Fruit fly (Drosophila melanogaster) whole organism, prepupa: ENCODE data around the gene AsnS.

Experiments used
- Blimp-1 ChIP-seq: fragments of 200-800 bp; sonication (Bioruptor generic); optimal IDR thresholded peaks from 3 replicates; lab custom pipeline; 2017; ENCODE audit warnings: missing biosample characterization, missing genetic modification characterization, mild to moderate bottlenecking, moderate library complexity, missing genetic modification reagents
- CG10631 ChIP-seq: fragments of 200-800 bp; sonication (Bioruptor generic); optimal IDR thresholded peaks from 2 replicates; lab custom pipeline; 2016; ENCODE audit warnings: missing biosample characterization, missing genetic modification characterization
- CG10669 ChIP-seq: fragments of 200-800 bp; sonication (Bioruptor generic); optimal IDR thresholded peaks from 3 replicates; lab custom pipeline; 2018; ENCODE audit warnings: missing biosample characterization, mild to moderate bottlenecking, missing genetic modification characterization, moderate library complexity
- CG11294 ChIP-seq: fragments of 200-800 bp; sonication (Bioruptor generic); IDR thresholded peaks from 2 replicates; pipeline ENCODE4 v1.3.6; 2022; ENCODE audit warnings: missing biosample characterization, missing genetic modification characterization
- CG11762 ChIP-seq: fragments of 200-800 bp; sonication (Bioruptor generic); optimal IDR thresholded peaks from 3 replicates; lab custom pipeline; 2016; ENCODE audit warnings: missing biosample characterization, missing genetic modification characterization; ENCODE audit not compliant: insufficient read depth
- CG1621 ChIP-seq: fragments of 200-800 bp; sonication (Bioruptor generic); optimal IDR thresholded peaks from 3 replicates; lab custom pipeline; 2018; ENCODE audit warnings: missing biosample characterization, mild to moderate bottlenecking, missing genetic modification characterization
- CG16779 ChIP-seq: fragments of 200-800 bp; sonication (Bioruptor generic); optimal IDR thresholded peaks from 3 replicates; lab custom pipeline; 2017; ENCODE audit warnings: missing biosample characterization, mild to moderate bottlenecking, missing genetic modification characterization
- CG3032 ChIP-seq: fragments of 200-800 bp; optimal IDR thresholded peaks from 2 replicates; lab custom pipeline; 2019; ENCODE audit warnings: missing biosample characterization, mild to moderate bottlenecking, missing genetic modification characterization, moderate library complexity
- CG32006 ChIP-seq: fragments of 200-800 bp; sonication (Bioruptor generic); optimal IDR thresholded peaks from 3 replicates; lab custom pipeline; 2017; ENCODE audit warnings: missing biosample characterization, mild to moderate bottlenecking, missing genetic modification characterization
- CG34406 ChIP-seq: fragments of 200-800 bp; sonication (Bioruptor generic); optimal IDR thresholded peaks from 3 replicates; lab custom pipeline; 2016; ENCODE audit warnings: missing biosample characterization, missing genetic modification characterization
- CG3919 ChIP-seq: fragments of 200-800 bp; sonication (Bioruptor generic); optimal IDR thresholded peaks from 3 replicates; lab custom pipeline; 2016; ENCODE audit warnings: missing biosample characterization, missing genetic modification characterization
- CG4318 ChIP-seq: fragments of 200-800 bp; sonication (Bioruptor generic); optimal IDR thresholded peaks from 3 replicates; lab custom pipeline; 2017; ENCODE audit warnings: missing biosample characterization, mild to moderate bottlenecking, missing genetic modification characterization
- CG6276 ChIP-seq: fragments of 200-800 bp; sonication (Bioruptor generic); optimal IDR thresholded peaks from 2 replicates; lab custom pipeline; 2017; ENCODE audit warnings: missing biosample characterization, mild to moderate bottlenecking, missing genetic modification characterization
- CG6792 ChIP-seq: fragments of 200-800 bp; sonication (Bioruptor generic); optimal IDR thresholded peaks from 3 replicates; lab custom pipeline; 2016; ENCODE audit warnings: missing biosample characterization, missing genetic modification characterization
- CG6808 ChIP-seq: fragments of 200-800 bp; sonication (Bioruptor generic); optimal IDR thresholded peaks from 3 replicates; lab custom pipeline; 2017; ENCODE audit warnings: missing biosample characterization, missing genetic modification characterization, mild to moderate bottlenecking, moderate library complexity, missing genetic modification reagents
- CG6854 ChIP-seq: fragments of 200-800 bp; sonication (Bioruptor generic); optimal IDR thresholded peaks from 2 replicates; lab custom pipeline; 2017; ENCODE audit warnings: missing biosample characterization, mild to moderate bottlenecking, missing genetic modification characterization
- CG7368 ChIP-seq: fragments of 200-800 bp; sonication (Bioruptor generic); optimal IDR thresholded peaks from 3 replicates; lab custom pipeline; 2016; ENCODE audit warnings: missing biosample characterization, missing genetic modification characterization
- CG8119 ChIP-seq: fragments of 200-800 bp; sonication (Bioruptor generic); IDR thresholded peaks from 3 replicates; pipeline ENCODE4 v1.3.6; 2022; ENCODE audit warnings: missing biosample characterization, missing genetic modification characterization
- CG8319 ChIP-seq: fragments of 200-800 bp; sonication (Bioruptor generic); optimal IDR thresholded peaks from 3 replicates; lab custom pipeline; 2016; ENCODE audit warnings: missing biosample characterization, missing genetic modification characterization
- CG8632 ChIP-seq: fragments of 200-800 bp; sonication (Bioruptor generic); optimal IDR thresholded peaks from 3 replicates; lab custom pipeline; 2016; ENCODE audit warnings: missing biosample characterization, missing genetic modification characterization
- Eip75B ChIP-seq: fragments of 200-800 bp; sonication (Bioruptor generic); optimal IDR thresholded peaks from 3 replicates; lab custom pipeline; 2016; ENCODE audit warnings: missing biosample characterization, missing genetic modification characterization
- Eip78C ChIP-seq: fragments of 200-800 bp; sonication (Bioruptor generic); peaks from one replicate; lab custom pipeline; 2016; ENCODE audit warnings: missing biosample characterization, missing genetic modification characterization
- Eip93F ChIP-seq: fragments of 200-800 bp; sonication (Bioruptor generic); optimal IDR thresholded peaks from 2 replicates; lab custom pipeline; 2016; ENCODE audit warnings: missing biosample characterization, mild to moderate bottlenecking, missing genetic modification characterization
- Gug ChIP-seq: fragments of 200-800 bp; sonication (Bioruptor generic); IDR thresholded peaks from 2 replicates; pipeline ENCODE4 v1.3.6; 2022; ENCODE audit warnings: missing biosample characterization, missing genetic modification characterization
- Hr38 ChIP-seq: sonication (Bioruptor generic); optimal IDR thresholded peaks from 2 replicates; lab custom pipeline; 2016; ENCODE audit warnings: missing biosample characterization, missing genetic modification characterization
- Hr39 ChIP-seq: fragments of 200-800 bp; sonication (Bioruptor generic); optimal IDR thresholded peaks from 2 replicates; lab custom pipeline; 2016; ENCODE audit warnings: missing biosample characterization, missing genetic modification characterization
- Hr4 ChIP-seq: fragments of 200-800 bp; sonication (Bioruptor generic); optimal IDR thresholded peaks from 3 replicates; lab custom pipeline; 2016; ENCODE audit warnings: missing biosample characterization, missing genetic modification characterization
- Lpt ChIP-seq: fragments of 200-800 bp; sonication (Bioruptor generic); optimal IDR thresholded peaks from 3 replicates; lab custom pipeline; 2016; ENCODE audit warnings: missing biosample characterization, missing genetic modification characterization
- OdsH ChIP-seq: fragments of 200-800 bp; sonication (Bioruptor generic); optimal IDR thresholded peaks from 3 replicates; lab custom pipeline; 2016; ENCODE audit warnings: missing biosample characterization, missing genetic modification characterization
- Smox ChIP-seq: fragments of 200-800 bp; sonication (Bioruptor generic); optimal IDR thresholded peaks from 3 replicates; lab custom pipeline; 2016; ENCODE audit warnings: missing biosample characterization, missing genetic modification characterization
- Sox102F ChIP-seq: fragments of 200-800 bp; sonication (Bioruptor generic); optimal IDR thresholded peaks from 2 replicates; lab custom pipeline; 2016; ENCODE audit warnings: missing biosample characterization, mild to moderate bottlenecking, missing genetic modification characterization
- Sox14 ChIP-seq: fragments of 200-800 bp; sonication (Bioruptor generic); optimal IDR thresholded peaks from 3 replicates; lab custom pipeline; 2016; ENCODE audit warnings: missing biosample characterization, missing genetic modification characterization
- achi ChIP-seq: fragments of 200-800 bp; sonication (Bioruptor generic); optimal IDR thresholded peaks from 3 replicates; lab custom pipeline; 2016; ENCODE audit warnings: missing biosample characterization, missing genetic modification characterization
- acj6 ChIP-seq: fragments of 200-800 bp; sonication (Bioruptor generic); optimal IDR thresholded peaks from 3 replicates; lab custom pipeline; 2016; ENCODE audit warnings: missing biosample characterization, missing genetic modification characterization
- dac ChIP-seq: fragments of 200-800 bp; sonication (Bioruptor generic); optimal IDR thresholded peaks from 2 replicates; lab custom pipeline; 2017; ENCODE audit warnings: missing biosample characterization, mild to moderate bottlenecking, missing genetic modification characterization
- dsx ChIP-seq: fragments of 200-800 bp; optimal IDR thresholded peaks from 3 replicates; lab custom pipeline; 2019; ENCODE audit warnings: missing biosample characterization, mild to moderate bottlenecking, missing genetic modification characterization, moderate library complexity; ENCODE audit not compliant: poor library complexity, severe bottlenecking
- eg ChIP-seq: fragments of 200-800 bp; sonication (Bioruptor generic); IDR thresholded peaks from 3 replicates; pipeline ENCODE4 v1.3.6; 2022; ENCODE audit warnings: missing biosample characterization, missing genetic modification characterization
- esn ChIP-seq: fragments of 200-800 bp; sonication (Bioruptor generic); optimal IDR thresholded peaks from 2 replicates; lab custom pipeline; 2016; ENCODE audit warnings: missing biosample characterization, mild to moderate bottlenecking, missing genetic modification characterization, moderate library complexity
- fd59A ChIP-seq: fragments of 200-800 bp; sonication (Bioruptor generic); optimal IDR thresholded peaks from 2 replicates; lab custom pipeline; 2017; ENCODE audit warnings: missing biosample characterization, mild to moderate bottlenecking, missing genetic modification characterization, missing genetic modification reagents
- fkh ChIP-seq: fragments of 200-800 bp; sonication (Bioruptor generic); optimal IDR thresholded peaks from 3 replicates; lab custom pipeline; 2017; ENCODE audit warnings: missing biosample characterization, mild to moderate bottlenecking, missing genetic modification characterization, moderate library complexity
- lz ChIP-seq: fragments of 200-800 bp; sonication (Bioruptor generic); optimal IDR thresholded peaks from 3 replicates; lab custom pipeline; 2016; ENCODE audit warnings: missing biosample characterization, missing genetic modification characterization
- pdm3 ChIP-seq: fragments of 200-800 bp; sonication (Bioruptor generic); optimal IDR thresholded peaks from 3 replicates; lab custom pipeline; 2016; ENCODE audit warnings: missing biosample characterization, missing genetic modification characterization
- salr ChIP-seq, 2 experiments: fragments of 200-800 bp; sonication (Bioruptor generic); optimal IDR thresholded peaks; 3 replicates each; lab custom pipeline; 2016 to 2018; ENCODE audit warnings: missing biosample characterization in 2 of 2, missing genetic modification characterization in 2 of 2, mild to moderate bottlenecking in 1 of 2
- spab ChIP-seq: fragments of 200-800 bp; sonication (Bioruptor generic); optimal IDR thresholded peaks from 2 replicates; lab custom pipeline; 2017; ENCODE audit warnings: missing biosample characterization, mild to moderate bottlenecking, missing genetic modification characterization, missing genetic modification reagents
- ss ChIP-seq, 2 experiments: fragments of 200-800 bp; sonication (Bioruptor generic); optimal IDR thresholded peaks; 2 replicates in 1 of 2; 3 replicates in 1 of 2; lab custom pipeline; 2017 to 2018; ENCODE audit warnings: mild to moderate bottlenecking in 2 of 2, missing biosample characterization in 2 of 2, missing genetic modification characterization in 2 of 2, moderate library complexity in 1 of 2
- svp ChIP-seq: fragments of 200-800 bp; sonication (Bioruptor generic); peaks from one replicate; lab custom pipeline; 2016; ENCODE audit warnings: missing biosample characterization, missing genetic modification characterization
- topi ChIP-seq: fragments of 200-800 bp; sonication (Bioruptor generic); optimal IDR thresholded peaks from 3 replicates; lab custom pipeline; 2016; ENCODE audit warnings: missing biosample characterization, missing genetic modification characterization
- vri ChIP-seq: fragments of 200-800 bp; sonication (Bioruptor generic); optimal IDR thresholded peaks from 3 replicates; lab custom pipeline; 2016; ENCODE audit warnings: missing biosample characterization, mild to moderate bottlenecking, missing genetic modification characterization

AsnS gene

dm6 chr3L:21223268-21223667 lies 50.4 kb downstream of the AsnS start (continued):
- TF ChIP-seq CG11294 = no peak
- no peak for TF ChIP-seq esn
- peak; percentile 33 for TF ChIP-seq acj6
- no peak for TF ChIP-seq Blimp-1 (GFP tag; lab: Kevin White, UChicago)
- no peak for TF ChIP-seq CG10669 (GFP tag; lab: Kevin White, UChicago)
- no peak for TF ChIP-seq CG16779
- no peak for TF ChIP-seq dac (GFP tag; lab: Kevin White, UChicago)
- TF ChIP-seq Eip93F = no peak
- no peak for TF ChIP-seq spab (GFP tag; lab: Kevin White, UChicago)
- TF ChIP-seq CG11762 (GFP tag; lab: Kevin White, UChicago) = peak; percentile 8
- peak; percentile 86 for TF ChIP-seq Eip78C (GFP tag; lab: Kevin White, UChicago)
- no peak for TF ChIP-seq CG1621 (tag; lab: Kevin White, UChicago)
- peak; percentile 26 for TF ChIP-seq Lpt (GFP tag; lab: Kevin White, UChicago)
- no peak for TF ChIP-seq CG34406 (GFP tag; lab: Kevin White, UChicago)
- no peak for TF ChIP-seq CG7368 (GFP tag; lab: Kevin White, UChicago)
- peak; percentile 30; the same call in 1 of the 3 replicates for TF ChIP-seq CG8119
- no peak for TF ChIP-seq CG4318 (GFP tag; lab: Kevin White, UChicago)
- peak; percentile 61 for TF ChIP-seq CG6276 (GFP tag; lab: Kevin White, UChicago)
- peak; percentile 34 for TF ChIP-seq OdsH (GFP tag; lab: Kevin White, UChicago)
- peak; percentile 30 for TF ChIP-seq svp (GFP tag; lab: Kevin White, UChicago)
- no peak for TF ChIP-seq CG6854 (GFP tag; lab: Kevin White, UChicago)
- no peak for TF ChIP-seq lz (GFP tag; lab: Kevin White, UChicago)
- peak; percentile 60 for TF ChIP-seq Hr4
- no peak for TF ChIP-seq topi (GFP tag; lab: Kevin White, UChicago)
- no peak for TF ChIP-seq CG8632
- no peak for TF ChIP-seq CG6808 (GFP tag; lab: Kevin White, UChicago)
- no peak for TF ChIP-seq Smox (GFP tag; lab: Kevin White, UChicago)
- peak; percentile 38 for TF ChIP-seq achi
- TF ChIP-seq CG3032 (tag; lab: Kevin White, UChicago) = no peak
- TF ChIP-seq Eip75B (GFP tag; lab: Kevin White, UChicago) = no peak
- no peak for TF ChIP-seq Sox102F (GFP tag; lab: Kevin White, UChicago)
- TF ChIP-seq fkh (GFP tag; lab: Kevin White, UChicago) = no peak
- TF ChIP-seq dsx (GFP tag; lab: Kevin White, UChicago) = no peak

dm6 chr3L:21224274-21224673 lies 51.4 kb downstream of the AsnS start:
- TF ChIP-seq CG6276 (GFP tag; lab: Kevin White, UChicago) = peak; percentile 88
- no peak for TF ChIP-seq Hr39
- peak; percentile 78 for TF ChIP-seq CG4318 (GFP tag; lab: Kevin White, UChicago)
- no peak for TF ChIP-seq Smox (GFP tag; lab: Kevin White, UChicago)
- TF ChIP-seq ss (GFP tag; optimal IDR thresholded peaks at IDR 0.05; lab: Kevin White, UChicago) = no peak
- TF ChIP-seq CG34406 (GFP tag; lab: Kevin White, UChicago) = no peak
- TF ChIP-seq CG32006 (GFP tag; lab: Kevin White, UChicago) = peak; percentile 91
- TF ChIP-seq esn = no peak
- peak; percentile 56 for TF ChIP-seq Gug (GFP tag; lab: Robert Waterston, UW)
- TF ChIP-seq pdm3 (GFP tag; lab: Kevin White, UChicago) = peak; percentile 13
- TF ChIP-seq topi (GFP tag; lab: Kevin White, UChicago) = no peak
- TF ChIP-seq Eip75B (GFP tag; lab: Kevin White, UChicago) = no peak
- peak; percentile 68 for TF ChIP-seq Hr4
- no peak for TF ChIP-seq Blimp-1 (GFP tag; lab: Kevin White, UChicago)
- TF ChIP-seq achi = peak; percentile 38
- TF ChIP-seq Sox14 = peak; percentile 8
- TF ChIP-seq fkh (GFP tag; lab: Kevin White, UChicago) = no peak
- peak; percentile 26 for TF ChIP-seq CG3919 (GFP tag; lab: Kevin White, UChicago)
- TF ChIP-seq Lpt (GFP tag; lab: Kevin White, UChicago) = peak; percentile 40
- no peak for TF ChIP-seq Hr38 (GFP tag; lab: Kevin White, UChicago)
- peak; percentile 53 for TF ChIP-seq OdsH (GFP tag; lab: Kevin White, UChicago)
- no peak for TF ChIP-seq fd59A (GFP tag; lab: Kevin White, UChicago)
- peak; percentile 66 for TF ChIP-seq CG10631
- no peak for TF ChIP-seq CG6792
- TF ChIP-seq eg = peak; percentile 47; the same call in 2 of the 3 replicates
- peak; percentile 81 for TF ChIP-seq CG8119
- no peak for TF ChIP-seq CG16779
- peak; percentile 6 for TF ChIP-seq dsx (GFP tag; lab: Kevin White, UChicago)
- TF ChIP-seq vri = no peak
- TF ChIP-seq salr (GFP tag; optimal IDR thresholded peaks at IDR 0.05; lab: Kevin White, UChicago) = peak in 1 of 2 experiments; percentile 86
- no peak for TF ChIP-seq CG11294
- no peak for TF ChIP-seq CG8319 (GFP tag; lab: Kevin White, UChicago)
- TF ChIP-seq acj6 = no peak
